Fruit fly (Drosophila melanogaster): ENCODE measurements around the gene Srg1.

Gene Srg1

DNA sequence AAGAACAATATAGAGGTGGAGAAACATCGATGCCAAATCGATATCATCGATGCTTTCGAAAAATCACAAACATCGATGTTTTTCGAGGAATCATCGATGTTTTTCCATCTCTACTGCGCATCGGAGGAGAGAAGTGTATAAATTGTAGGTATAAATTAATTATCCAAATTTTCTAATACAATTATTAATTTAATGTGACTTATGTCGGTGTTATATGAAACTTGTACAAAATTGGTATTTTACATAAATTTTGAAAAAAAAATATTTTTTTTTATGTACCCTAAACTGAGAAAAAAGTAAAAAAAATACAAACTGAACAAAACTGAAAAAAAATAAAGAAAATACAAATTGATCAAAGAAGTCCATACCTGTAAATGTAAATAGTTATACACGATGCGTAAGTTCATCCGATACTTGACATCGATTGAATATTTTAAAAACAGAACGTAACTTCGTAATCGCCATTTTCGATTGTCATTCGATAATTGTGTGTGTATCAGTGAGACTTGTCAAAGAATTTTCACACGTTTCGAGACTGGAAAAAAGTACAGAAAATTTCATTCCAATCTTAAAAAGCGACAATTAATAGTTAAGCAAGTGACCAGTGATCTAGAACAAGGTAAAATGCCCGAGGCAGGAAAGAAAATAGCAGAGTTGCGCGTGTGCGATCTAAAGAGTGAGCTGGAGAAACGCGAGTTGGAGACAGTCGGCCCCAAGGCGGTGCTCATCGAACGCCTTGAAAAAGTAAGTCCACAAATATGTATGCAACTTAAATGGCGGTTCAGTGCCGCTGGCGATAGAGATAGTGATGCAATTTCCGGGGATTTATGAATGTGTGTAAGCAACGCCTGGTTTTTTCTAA is 47.3 kb downstream of the Srg1 start, which contains the start of the genes CG5808 and Saf-B (continued):
- TF ChIP-seq Fer2 (tag; optimal IDR thresholded peaks at IDR 0.05) (no peak), Antp (GFP tag; optimal IDR thresholded peaks at IDR 0.05) (no peak), caup (GFP tag; optimal IDR thresholded peaks at IDR 0.05; ENCODE audit: severe bottlenecking) (no peak), pb (GFP tag; optimal IDR thresholded peaks at IDR 0.05) (no peak), sd (tag; optimal IDR thresholded peaks at IDR 0.05) (no peak), cas (GFP tag; IDR thresholded peaks at IDR 0.05) (no peak), Poxn (GFP tag; IDR thresholded peaks at IDR 0.05) (no peak), CG7271 (tag; optimal IDR thresholded peaks at IDR 0.05) (peak; percentile 7), NK7.1 (GFP tag; optimal IDR thresholded peaks at IDR 0.05) (no peak), CG11560 (tag; IDR thresholded peaks at IDR 0.05) (peak; percentile 92), Max (GFP tag; optimal IDR thresholded peaks at IDR 0.05) (peak; percentile 61), slou (GFP tag; optimal IDR thresholded peaks at IDR 0.05) (no peak), CG11695 (GFP tag; IDR thresholded peaks at IDR 0.05) (0 out of 3 replicates have a peak, but pooled peaks have one; percentile 28), Atf-2 (GFP tag; optimal IDR thresholded peaks at IDR 0.05) (no peak), Pdp1 (GFP tag; optimal IDR thresholded peaks at IDR 0.05) (no peak), Asciz (GFP tag; optimal IDR thresholded peaks at IDR 0.05) (no peak), tna (GFP tag; IDR thresholded peaks at IDR 0.05; ENCODE audit: partially characterized antibody) (peak; percentile 83), Sry-β (GFP tag; optimal IDR thresholded peaks at IDR 0.05) (peak; percentile 10), stc (GFP tag; IDR thresholded peaks at IDR 0.05) (no peak), Jarid2 (GFP tag; optimal IDR thresholded peaks at IDR 0.05) (no peak), dimm (GFP tag; IDR thresholded peaks at IDR 0.05) (no peak), kah (GFP tag; optimal IDR thresholded peaks at IDR 0.05) (no peak), CG13296 (GFP tag; optimal IDR thresholded peaks at IDR 0.05) (no peak), CG7963 (GFP tag; IDR thresholded peaks at IDR 0.05; ENCODE audit: partially characterized antibody) (peak; percentile 81), lmd (GFP tag; IDR thresholded peaks at IDR 0.05) (peak; percentile 57), CG2199 (GFP tag; IDR thresholded peaks at IDR 0.05) (no peak), Kr (GFP tag; optimal IDR thresholded peaks at IDR 0.05) (no peak), CG6765 (GFP tag; optimal IDR thresholded peaks at IDR 0.05) (no peak), Hmx (GFP tag; optimal IDR thresholded peaks at IDR 0.05) (no peak), scrt (GFP tag; optimal IDR thresholded peaks at IDR 0.05) (no peak), ttk (GFP tag; IDR thresholded peaks at IDR 0.05) (no peak), HLH4C (GFP tag; IDR thresholded peaks at IDR 0.05; ENCODE audit: partially characterized antibody) (peak; percentile 95), Adf1 (GFP tag; IDR thresholded peaks at IDR 0.05) (no peak), Dip3 (GFP tag; optimal IDR thresholded peaks at IDR 0.05) (no peak), CG11723 (GFP tag; optimal IDR thresholded peaks at IDR 0.05) (no peak), bbx (GFP tag; IDR thresholded peaks at IDR 0.05; ENCODE audit: partially characterized antibody) (peak; percentile 77), aop (GFP tag; IDR thresholded peaks at IDR 0.05) (no peak), Tbp (GFP tag; optimal IDR thresholded peaks at IDR 0.05) (no peak), pzg (GFP tag; optimal IDR thresholded peaks at IDR 0.05) (peak; percentile 29), lola (GFP tag; optimal IDR thresholded peaks at IDR 0.05) (peak in 1 of 3 experiments; percentile 60), CHES-1-like (GFP tag; optimal IDR thresholded peaks at IDR 0.05) (no peak), C15 (GFP tag; IDR thresholded peaks at IDR 0.05) (no peak), onecut (GFP tag; IDR thresholded peaks at IDR 0.05) (no peak), CG16779 (GFP tag; IDR thresholded peaks at IDR 0.05) (no peak), CG10321 (GFP tag; IDR thresholded peaks at IDR 0.05) (no peak), CG30431 (GFP tag; optimal IDR thresholded peaks at IDR 0.05) (no peak), yki (optimal IDR thresholded peaks at IDR 0.05) (no peak), NC2β (GFP tag; optimal IDR thresholded peaks at IDR 0.05) (no peak), lov (optimal IDR thresholded peaks at IDR 0.05) (no peak), lov (GFP tag; IDR thresholded peaks at IDR 0.05) (no peak)

Measured in whole organism, embryonic.